Worm (Caenorhabditis elegans) whole organism, late embryonic: ENCODE results near the gene rps-25.

Experiments
- C38D4.7 ChIP-seq: fragments of 200-800 bp; sonication (Bioruptor generic); optimal IDR thresholded peaks from 2 replicates; lab custom pipeline; 2018; ENCODE audit warnings: mild to moderate bottlenecking, missing genetic modification characterization, moderate library complexity, missing compliant biosample characterization
- F13H6.1 ChIP-seq: sonication (generic microtip); optimal IDR thresholded peaks from 2 replicates; lab custom pipeline; 2016; ENCODE audit warnings: missing genetic modification characterization, missing compliant biosample characterization
- K09A11.1 ChIP-seq: sonication (generic microtip); optimal IDR thresholded peaks from 2 replicates; lab custom pipeline; 2017; ENCODE audit warnings: antibody characterized with exemption, mild to moderate bottlenecking, missing genetic modification characterization, missing compliant biosample characterization; ENCODE audit not compliant: insufficient read depth
- Y22D7AL.16 ChIP-seq: sonication (generic microtip); optimal IDR thresholded peaks from 2 replicates; lab custom pipeline; 2016; ENCODE audit warnings: missing genetic modification characterization, missing compliant biosample characterization
- ama-1 ChIP-seq: fragments of 150-350 bp; optimal IDR thresholded peaks from 2 replicates; lab custom pipeline; 2014
- ceh-14 ChIP-seq: sonication (generic microtip); optimal IDR thresholded peaks from 2 replicates; lab custom pipeline; 2016; ENCODE audit warnings: missing genotype, missing genetic modification characterization, missing compliant biosample characterization
- ceh-18 ChIP-seq: sonication (generic microtip); optimal IDR thresholded peaks from 2 replicates; lab custom pipeline; 2016; ENCODE audit warnings: missing genetic modification characterization, missing compliant biosample characterization
- ceh-19 ChIP-seq: fragments of 200-800 bp; sonication (Bioruptor generic); optimal IDR thresholded peaks from 2 replicates; lab custom pipeline; 2018; ENCODE audit warnings: mild to moderate bottlenecking, missing genetic modification characterization, missing compliant biosample characterization
- ceh-24 ChIP-seq: sonication (generic microtip); optimal IDR thresholded peaks from 2 replicates; lab custom pipeline; 2016; ENCODE audit warnings: mild to moderate bottlenecking, missing genetic modification characterization, missing compliant biosample characterization
- dmd-4 ChIP-seq: sonication (generic microtip); optimal IDR thresholded peaks from 2 replicates; lab custom pipeline; 2016; ENCODE audit warnings: borderline replicate concordance, missing genetic modification characterization, missing compliant biosample characterization
- elt-2 ChIP-seq: sonication (generic microtip); optimal IDR thresholded peaks from 2 replicates; lab custom pipeline; 2016; ENCODE audit warnings: missing genetic modification reagents, missing genetic modification characterization, missing compliant biosample characterization
- elt-4 ChIP-seq: sonication (generic microtip); optimal IDR thresholded peaks from 2 replicates; lab custom pipeline; 2016; ENCODE audit warnings: missing genetic modification characterization, missing compliant biosample characterization
- eyg-1 ChIP-seq: sonication (generic microtip); optimal IDR thresholded peaks from 2 replicates; lab custom pipeline; 2016; ENCODE audit warnings: missing genotype, missing genetic modification characterization, missing compliant biosample characterization
- fkh-10 ChIP-seq: fragments of 150-350 bp; optimal IDR thresholded peaks from 2 replicates; lab custom pipeline; 2014; ENCODE audit warnings: missing biosample characterization, missing genetic modification reagents, missing genetic modification characterization
- fkh-6 ChIP-seq: sonication (generic microtip); optimal IDR thresholded peaks from 2 replicates; lab custom pipeline; 2016; ENCODE audit warnings: missing genetic modification characterization, missing compliant biosample characterization
- hlh-30 ChIP-seq: sonication (generic microtip); optimal IDR thresholded peaks from 2 replicates; lab custom pipeline; 2017; ENCODE audit warnings: antibody characterized with exemption, missing genetic modification characterization, missing compliant biosample characterization; ENCODE audit not compliant: insufficient read depth
- hlh-6 ChIP-seq: sonication (generic microtip); optimal IDR thresholded peaks from 2 replicates; lab custom pipeline; 2016; ENCODE audit warnings: missing genotype, missing genetic modification characterization, missing compliant biosample characterization
- hlh-8 ChIP-seq: sonication (generic microtip); optimal IDR thresholded peaks from 2 replicates; lab custom pipeline; 2016; ENCODE audit warnings: missing genotype, missing genetic modification characterization, missing compliant biosample characterization
- lim-6 ChIP-seq: sonication (generic microtip); optimal IDR thresholded peaks from 2 replicates; lab custom pipeline; 2016; ENCODE audit warnings: missing genetic modification characterization, missing compliant biosample characterization
- lin-11 ChIP-seq: fragments of 200-800 bp; sonication (Bioruptor generic); optimal IDR thresholded peaks from 2 replicates; lab custom pipeline; 2018; ENCODE audit warnings: mild to moderate bottlenecking, missing genetic modification characterization, missing compliant biosample characterization
- madf-2 ChIP-seq: sonication (generic microtip); optimal IDR thresholded peaks from 2 replicates; lab custom pipeline; 2017; ENCODE audit warnings: missing genetic modification characterization, missing compliant biosample characterization
- nfya-1 ChIP-seq: sonication (generic microtip); optimal IDR thresholded peaks from 2 replicates; lab custom pipeline; 2017; ENCODE audit warnings: missing genetic modification characterization, mild to moderate bottlenecking, missing compliant biosample characterization, antibody characterized with exemption, moderate library complexity
- nhr-11 ChIP-seq: fragments of 150-350 bp; optimal IDR thresholded peaks from 2 replicates; lab custom pipeline; 2014; ENCODE audit warnings: missing biosample characterization, missing genetic modification characterization
- npax-4 ChIP-seq: sonication (generic microtip); optimal IDR thresholded peaks from 2 replicates; lab custom pipeline; 2016; ENCODE audit warnings: missing genetic modification characterization, missing compliant biosample characterization
- pag-3 ChIP-seq: sonication (generic microtip); optimal IDR thresholded peaks from 2 replicates; lab custom pipeline; 2016; ENCODE audit warnings: missing compliant biosample characterization, missing genetic modification characterization, borderline replicate concordance
- pha-4 ChIP-seq: fragments of 150-350 bp; optimal IDR thresholded peaks from 2 replicates; lab custom pipeline; 2018; ENCODE audit warnings: missing biosample characterization, missing genetic modification reagents, missing genetic modification characterization
- pqm-1 ChIP-seq: sonication (generic microtip); optimal IDR thresholded peaks from 2 replicates; lab custom pipeline; 2016; ENCODE audit warnings: missing genetic modification characterization, missing compliant biosample characterization
- pros-1 ChIP-seq: fragments of 150-350 bp; optimal IDR thresholded peaks from 2 replicates; lab custom pipeline; 2014; ENCODE audit warnings: missing biosample characterization, missing genetic modification reagents, missing genetic modification characterization
- ref-2 ChIP-seq: sonication (generic microtip); optimal IDR thresholded peaks from 2 replicates; lab custom pipeline; 2016; ENCODE audit warnings: missing genetic modification characterization, missing compliant biosample characterization
- sdc-2 ChIP-seq: sonication (generic microtip); optimal IDR thresholded peaks from 2 replicates; lab custom pipeline; 2016; ENCODE audit warnings: missing genotype, missing genetic modification characterization, missing compliant biosample characterization
- tbx-2 ChIP-seq: sonication (generic microtip); optimal IDR thresholded peaks from 2 replicates; lab custom pipeline; 2016; ENCODE audit warnings: missing genetic modification characterization, missing compliant biosample characterization
- tbx-7 ChIP-seq: sonication (generic microtip); optimal IDR thresholded peaks from 2 replicates; lab custom pipeline; 2016; ENCODE audit warnings: missing genotype, missing genetic modification characterization, missing compliant biosample characterization
- unc-55 ChIP-seq: sonication (generic microtip); optimal IDR thresholded peaks from 2 replicates; lab custom pipeline; 2017; ENCODE audit warnings: missing biosample characterization, missing genetic modification reagents, missing genetic modification characterization
- zip-5 ChIP-seq: sonication (generic microtip); optimal IDR thresholded peaks from 2 replicates; lab custom pipeline; 2016; ENCODE audit warnings: missing genetic modification characterization, missing compliant biosample characterization
- ztf-16 ChIP-seq: sonication (generic microtip); optimal IDR thresholded peaks from 2 replicates; lab custom pipeline; 2017; ENCODE audit warnings: missing genetic modification characterization, missing compliant biosample characterization

rps-25 gene

DNA sequence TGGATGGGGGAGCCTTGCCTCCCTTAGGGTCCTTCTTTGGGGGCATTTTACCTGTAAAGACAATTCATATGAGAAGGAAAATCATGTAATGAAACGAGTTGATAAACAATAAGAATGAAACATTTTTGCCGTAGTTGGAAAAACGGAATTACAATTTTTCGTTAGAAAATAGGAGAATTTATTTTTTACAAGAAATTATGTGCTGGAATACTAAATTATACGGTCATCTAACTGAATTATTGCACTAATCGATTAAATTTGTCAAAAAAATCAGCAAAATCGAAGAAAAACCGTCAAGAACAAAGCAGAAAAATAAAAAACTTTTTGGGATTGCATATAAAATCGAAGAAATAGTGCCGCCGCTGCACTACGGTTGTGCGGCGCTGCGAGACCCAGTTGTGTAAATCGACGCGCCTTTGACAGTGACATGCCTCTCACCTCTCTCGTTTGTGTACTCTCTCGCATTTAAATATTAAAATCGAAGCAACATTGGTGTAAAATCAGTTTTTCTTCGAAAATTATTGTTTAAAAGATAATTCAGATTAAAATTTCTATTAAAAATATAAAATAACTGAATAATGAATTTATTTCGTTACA lies at the start of gene rps-25:
Gene rps-25, minus strand, starts transcription at position 51 of the 597 bp plus-strand sequence.
- TF ChIP-seq fkh-10 (GFP tag; lab: Kevin White, UChicago): no peak
- no peak for TF ChIP-seq fkh-6 (tag; lab: Kevin White, UChicago)
- TF ChIP-seq sdc-2 (tag; lab: Kevin White, UChicago): no peak
- TF ChIP-seq unc-55 (GFP tag; lab: Kevin White, UChicago): peak; percentile 70
- TF ChIP-seq lim-6: no peak
- TF ChIP-seq eyg-1 (tag; lab: Kevin White, UChicago): no peak
- TF ChIP-seq pha-4 (tag; lab: Kevin White, UChicago): no peak
- no peak for TF ChIP-seq tbx-7 (tag; lab: Kevin White, UChicago)
- TF ChIP-seq zip-5 (tag; lab: Kevin White, UChicago): no peak
- TF ChIP-seq nfya-1 (tag; lab: Kevin White, UChicago): peak; percentile 24
- TF ChIP-seq C38D4.7 (GFP tag; lab: Kevin White, UChicago): no peak
- no peak for TF ChIP-seq pqm-1 (tag; lab: Kevin White, UChicago)
- TF ChIP-seq madf-2 (tag; lab: Kevin White, UChicago): no peak

DNA sequence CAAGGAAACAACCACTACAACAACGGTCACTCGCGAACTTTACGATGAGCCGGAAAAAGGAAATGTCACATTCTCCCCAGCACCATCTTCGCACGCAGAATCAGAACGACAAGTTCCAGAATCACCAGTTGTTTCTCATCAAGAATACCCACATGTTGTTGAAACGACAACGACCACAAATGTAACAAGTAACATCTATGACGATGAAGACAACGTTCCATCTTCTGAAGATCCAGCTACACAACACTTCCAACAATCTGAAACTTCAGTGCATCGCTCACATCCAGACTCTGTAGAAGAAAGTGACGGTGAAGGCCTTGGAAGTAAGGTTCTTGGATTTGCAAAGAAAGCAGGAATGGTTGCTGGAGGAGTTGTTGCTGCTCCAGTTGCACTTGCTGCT lies 43.1 kb upstream of the rps-25 start:
- TF ChIP-seq ref-2 (tag; lab: Kevin White, UChicago): no peak
- no peak for TF ChIP-seq dmd-4 (tag; lab: Kevin White, UChicago)
- no peak for TF ChIP-seq sdc-2 (tag; lab: Kevin White, UChicago)
- TF ChIP-seq lin-11 (tag; lab: Kevin White, UChicago): no peak
- no peak for TF ChIP-seq F13H6.1 (tag; lab: Kevin White, UChicago)
- no peak for TF ChIP-seq elt-2 (tag; lab: Kevin White, UChicago)
- TF ChIP-seq ceh-14: no peak
- no peak for TF ChIP-seq hlh-6 (tag; lab: Kevin White, UChicago)
- no peak for TF ChIP-seq npax-4
- TF ChIP-seq K09A11.1 (tag; lab: Kevin White, UChicago): no peak
- no peak for TF ChIP-seq pag-3
- no peak for TF ChIP-seq hlh-30
- TF ChIP-seq elt-4 (tag; lab: Kevin White, UChicago): no peak
- TF ChIP-seq ceh-18 (tag; lab: Kevin White, UChicago): no peak
- TF ChIP-seq ceh-19 (GFP tag; lab: Kevin White, UChicago): no peak
- TF ChIP-seq ceh-24: no peak
- no peak for TF ChIP-seq tbx-2 (tag; lab: Kevin White, UChicago)

- TF ChIP-seq nfya-1 (tag; lab: Kevin White, UChicago) (peak; percentile 2), nhr-11 (tag; lab: Kevin White, UChicago) (no peak), unc-55 (GFP tag; lab: Kevin White, UChicago) (peak; percentile 38)
Measured at ce11 chrIV:5986829-5987228, 39.4 kb upstream of the rps-25 start.

- TF ChIP-seq ceh-19 (GFP tag; lab: Kevin White, UChicago) (no peak), hlh-8 (tag; lab: Kevin White, UChicago) (no peak), lim-6 (no peak), npax-4 (no peak), pros-1 (tag; lab: Kevin White, UChicago) (no peak), ztf-16 (tag; lab: Kevin White, UChicago) (no peak)
Measured at ce11 chrIV:5985823-5986222, 38.4 kb upstream of the rps-25 start.

- TF ChIP-seq ama-1 (lab: Kevin White, UChicago) (peak; percentile 42), Y22D7AL.16 (tag; lab: Kevin White, UChicago) (no peak)
Measured at ce11 chrIV:5985422-5985821, 38.0 kb upstream of the rps-25 start.
